Worm (Caenorhabditis elegans) whole organism, L4 larva: ENCODE measurements around the gene Y54E2A.8.

ENCODE experiments used
- D1046.2 ChIP-seq: fragments of 200-800 bp; sonication (Bioruptor generic); IDR thresholded peaks from 2 replicates; pipeline ENCODE4 v1.3.6; 2022; ENCODE audit warnings: missing genetic modification characterization, missing compliant biosample characterization
- R02D3.7 ChIP-seq: fragments of 150-350 bp; sonication (generic microtip); optimal IDR thresholded peaks from 3 replicates; lab custom pipeline; 2014; ENCODE audit warnings: missing biosample characterization, missing genetic modification characterization
- ZK546.5 ChIP-seq, 2 experiments: sonication (generic microtip); optimal IDR thresholded peaks; 2 replicates each; lab custom pipeline; 2017; ENCODE audit warnings: missing biosample characterization in 2 of 2, missing genetic modification characterization in 2 of 2
- attf-4 ChIP-seq: sonication (generic microtip); optimal IDR thresholded peaks from 3 replicates; lab custom pipeline; 2017; ENCODE audit warnings: missing biosample characterization, missing genetic modification characterization
- ceh-82 ChIP-seq: sonication (generic microtip); optimal IDR thresholded peaks from 2 replicates; lab custom pipeline; 2017; ENCODE audit warnings: missing biosample characterization, missing genetic modification characterization
- hif-1 ChIP-seq, 2 experiments: sonication (generic microtip); optimal IDR thresholded peaks; 2 replicates each; lab custom pipeline; 2016 to 2017; ENCODE audit warnings: missing compliant biosample characterization in 2 of 2, missing genetic modification characterization in 2 of 2, missing genetic modification reagents in 2 of 2, missing genotype in 2 of 2, mild to moderate bottlenecking in 1 of 2
- lin-15B ChIP-seq: fragments of 150-350 bp; sonication (generic microtip); optimal IDR thresholded peaks from 3 replicates; lab custom pipeline; 2014; ENCODE audit warnings: missing biosample characterization, missing genetic modification characterization
- lin-39 ChIP-seq: fragments of 150-350 bp; optimal IDR thresholded peaks from 2 replicates; lab custom pipeline; 2014; ENCODE audit warnings: missing biosample characterization, missing genetic modification reagents, missing genetic modification characterization
- mdl-1 ChIP-seq, 2 experiments: fragments of 150-350 bp in 1 of 2; sonication (generic microtip) in 1 of 2; optimal IDR thresholded peaks; 2 replicates each; lab custom pipeline; 2014 to 2017; ENCODE audit warnings: missing biosample characterization in 2 of 2, missing genetic modification characterization in 2 of 2
- mdt-29 ChIP-seq: fragments of 200-800 bp; sonication (Bioruptor generic); IDR thresholded peaks from 2 replicates; pipeline ENCODE4 v1.3.6; 2022; ENCODE audit warnings: missing genetic modification reagents, missing genetic modification characterization, missing compliant biosample characterization
- skn-1 ChIP-seq: fragments of 150-350 bp; optimal IDR thresholded peaks from 2 replicates; lab custom pipeline; 2014; ENCODE audit warnings: missing biosample characterization, missing genetic modification characterization

DNA sequence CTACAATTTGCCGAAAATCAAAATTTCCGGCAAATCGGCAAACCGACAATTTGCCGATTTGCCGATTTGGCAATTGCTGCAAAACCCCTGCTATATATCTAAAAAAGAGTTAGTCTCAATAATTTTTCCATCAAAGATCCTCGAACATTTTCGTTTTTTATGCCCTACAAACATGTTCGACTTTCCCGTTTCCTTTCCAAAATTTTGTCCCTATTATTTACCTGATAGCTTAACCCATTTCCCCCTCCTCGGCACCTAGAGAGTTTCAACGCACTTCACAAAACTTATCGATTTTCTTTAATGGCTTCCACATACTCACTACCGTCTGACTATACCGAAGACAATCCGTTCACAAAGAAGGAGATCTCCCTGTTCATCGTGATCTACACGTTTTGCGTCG, 30.5 kb downstream of the Y54E2A.8 start, which contains the start of gene W01D2.6:
- TF ChIP-seq D1046.2 (GFP tag; lab: Robert Waterston, UW) (no peak), ceh-82 (tag; lab: Kevin White, UChicago) (no peak), lin-39 (tag; lab: Kevin White, UChicago) (no peak), ZK546.5 (tag; optimal IDR thresholded peaks at IDR 0.05; lab: Kevin White, UChicago) (no peak), hif-1 (tag; optimal IDR thresholded peaks at IDR 0.05; lab: Kevin White, UChicago) (no peak), lin-15B (no peak), mdl-1 (tag; optimal IDR thresholded peaks at IDR 0.05; lab: Kevin White, UChicago) (no peak), mdt-29 (GFP tag; lab: Robert Waterston, UW) (no peak), attf-4 (tag; lab: Kevin White, UChicago) (no peak), R02D3.7 (tag; lab: Kevin White, UChicago) (no peak), skn-1 (tag; lab: Kevin White, UChicago) (no peak)
